Worm (Caenorhabditis elegans): ENCODE results near the gene F38B6.6.

DNA sequence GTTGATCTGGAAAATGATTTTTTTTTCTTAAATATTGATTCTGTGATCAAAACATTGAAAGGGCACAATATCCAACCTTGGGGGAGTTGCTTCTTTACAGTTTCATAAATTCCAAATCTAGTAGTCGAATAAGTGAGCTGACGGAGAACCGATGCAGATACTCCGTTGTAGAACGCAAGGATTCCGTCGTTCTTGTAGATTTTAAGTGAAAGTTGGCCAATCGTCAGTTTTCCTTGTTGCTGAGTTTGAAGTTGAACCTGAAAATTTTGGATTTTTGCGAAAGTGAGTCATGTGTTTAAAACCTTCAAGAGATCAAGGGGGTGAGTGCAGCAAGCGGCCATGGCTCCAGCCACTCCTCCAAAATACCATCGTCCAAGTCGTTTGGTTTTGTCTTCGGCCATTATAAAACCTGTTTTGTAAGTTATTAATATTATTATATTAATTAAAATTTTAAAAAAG, 35.4 kb upstream of the F38B6.6 start, which contains the start of gene slc-25A10:
- no peak for TF ChIP-seq elt-3 (tag; optimal IDR thresholded peaks at IDR 0.05)
- no peak for TF ChIP-seq fkh-10 (GFP tag; optimal IDR thresholded peaks at IDR 0.05)
- no peak for TF ChIP-seq mep-1 (tag; optimal IDR thresholded peaks at IDR 0.05)
- no peak for TF ChIP-seq ceh-63 (GFP tag; optimal IDR thresholded peaks at IDR 0.05)
- TF ChIP-seq fos-1 (tag; optimal IDR thresholded peaks at IDR 0.05), result no peak
- no peak for TF ChIP-seq lsy-2 (tag; optimal IDR thresholded peaks at IDR 0.05)
- TF ChIP-seq blmp-1 (tag; optimal IDR thresholded peaks at IDR 0.05), result no peak

Data from whole organism, L1 larva.